1 fruit fly cellular context compared by ENCODE assay signal in the genomic region with DNA sequence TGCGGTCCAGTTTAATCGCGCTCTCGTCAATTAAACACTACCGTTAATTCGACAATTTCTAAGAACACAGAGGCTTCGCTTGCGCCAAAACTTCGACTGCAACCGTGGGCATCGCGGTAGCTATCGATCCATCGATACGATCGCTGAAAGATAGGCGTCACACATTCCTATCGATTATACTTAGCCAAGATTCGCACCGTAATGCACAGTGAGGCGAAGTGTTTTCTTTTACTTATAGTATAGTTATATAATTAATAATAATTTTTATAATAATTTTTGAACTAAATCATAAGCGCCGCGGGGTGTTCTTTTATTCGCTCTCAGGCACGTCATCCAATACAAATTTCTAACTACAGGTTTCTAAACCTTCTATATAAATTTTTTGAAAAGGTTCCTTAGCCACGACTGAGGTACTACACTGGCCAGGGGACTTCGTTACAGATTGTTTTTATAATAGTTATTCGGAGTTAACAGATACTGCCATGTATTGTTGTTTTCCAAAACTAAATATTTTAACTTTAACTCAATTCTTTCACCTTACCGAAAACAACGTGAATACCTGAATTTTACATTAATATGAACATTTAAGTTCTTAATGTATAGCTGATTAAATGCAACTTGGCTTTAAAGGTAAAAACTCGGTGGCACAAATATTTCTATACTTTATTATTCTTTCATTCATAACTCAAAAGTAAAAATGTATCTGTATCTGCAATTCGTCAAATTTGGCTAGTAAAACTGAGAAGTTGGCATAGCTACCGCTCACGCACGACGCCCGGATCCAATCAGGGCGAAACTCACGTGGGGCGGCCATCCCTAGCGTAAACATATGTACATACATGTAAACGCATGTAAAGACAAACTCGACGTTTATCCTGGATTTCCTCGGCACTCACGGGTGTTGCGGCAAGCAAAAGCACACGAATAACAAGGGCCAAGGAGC.
TF ChIP-seq lines count a peak whose summit lies in the region.

A gene (minus strand): TSS at position 102 of the 943 bp plus-strand sequence.
A gene (plus strand): TSS at position 494 of the 943 bp plus-strand sequence.

TF ChIP-seq in whole organism, embryonic, 481 proteins besides CTCF, POLR2A, EP300 and RAD21 (continued from another document and continues in another):
- TF ChIP-seq CG17829 (tag; optimal IDR thresholded peaks at IDR 0.05; lab: Kevin White, UChicago) (peak; percentile 49), CG11093 (GFP tag; IDR thresholded peaks at IDR 0.05; lab: Robert Waterston, UW) (no peak), dimm (GFP tag; IDR thresholded peaks at IDR 0.05; lab: Robert Waterston, UW) (no peak), Fer2 (tag; optimal IDR thresholded peaks at IDR 0.05; lab: Kevin White, UChicago) (peak; percentile 27), zen (tag; optimal IDR thresholded peaks at IDR 0.05; lab: Kevin White, UChicago) (peak; percentile 24), CG13894 (tag; optimal IDR thresholded peaks at IDR 0.05; lab: Kevin White, UChicago) (no peak), cad (GFP tag; optimal IDR thresholded peaks at IDR 0.05; lab: Kevin White, UChicago) (no peak), Awh (GFP tag; IDR thresholded peaks at IDR 0.05; lab: Robert Waterston, UW) (no peak), CG13424 (tag; optimal IDR thresholded peaks at IDR 0.05; lab: Kevin White, UChicago) (peak; percentile 45), Stat92E (GFP tag; optimal IDR thresholded peaks at IDR 0.05; lab: Kevin White, UChicago) (no peak), sna (GFP tag; IDR thresholded peaks at IDR 0.05; lab: Robert Waterston, UW; ENCODE audit: partially characterized antibody) (peak; percentile 86), fu2 (GFP tag; optimal IDR thresholded peaks at IDR 0.05; lab: Kevin White, UChicago) (no peak), CG2712 (tag; optimal IDR thresholded peaks at IDR 0.05; lab: Kevin White, UChicago) (peak; percentile 71), Dp (GFP tag; optimal IDR thresholded peaks at IDR 0.05; lab: Kevin White, UChicago) (peak; percentile 63), Optix (GFP tag; IDR thresholded peaks at IDR 0.05; lab: Robert Waterston, UW) (peak; percentile 55; the same call in 1 of the 3 replicates), CG14667 (GFP tag; IDR thresholded peaks at IDR 0.05; lab: Robert Waterston, UW) (peak; percentile 58), CG10543 (GFP tag; optimal IDR thresholded peaks at IDR 0.05; lab: Kevin White, UChicago) (peak; percentile 5), Abd-B (GFP tag; optimal IDR thresholded peaks at IDR 0.05; lab: Kevin White, UChicago) (peak; percentile 61), Tbp (GFP tag; optimal IDR thresholded peaks at IDR 0.05; lab: Kevin White, UChicago) (no peak), Scr (GFP tag; IDR thresholded peaks at IDR 0.05; lab: Robert Waterston, UW; ENCODE audit: partially characterized antibody) (peak; percentile 85), CG4617 (GFP tag; optimal IDR thresholded peaks at IDR 0.05; lab: Kevin White, UChicago; ENCODE audit: borderline replicate concordance) (peak; percentile 77), CG6765 (GFP tag; optimal IDR thresholded peaks at IDR 0.05; lab: Kevin White, UChicago) (no peak), Mrtf (GFP tag; IDR thresholded peaks at IDR 0.05; lab: Robert Waterston, UW) (peak; percentile 40; the same call in 1 of the 3 replicates), emc (GFP tag; optimal IDR thresholded peaks at IDR 0.05; lab: Kevin White, UChicago) (no peak), CG6813 (GFP tag; optimal IDR thresholded peaks at IDR 0.05; lab: Kevin White, UChicago) (peak; percentile 21), CG18599 (GFP tag; optimal IDR thresholded peaks at IDR 0.05; lab: Kevin White, UChicago) (peak; percentile 49), BEAF-32 (GFP tag; optimal IDR thresholded peaks at IDR 0.05; lab: Kevin White, UChicago) (peak; percentile 84), Hr78 (GFP tag; optimal IDR thresholded peaks at IDR 0.05; lab: Kevin White, UChicago) (no peak), br (optimal IDR thresholded peaks at IDR 0.05; lab: Kevin White, UChicago) (no peak), eyg (GFP tag; optimal IDR thresholded peaks at IDR 0.05; lab: Kevin White, UChicago) (no peak), CG8924 (tag; optimal IDR thresholded peaks at IDR 0.05; lab: Kevin White, UChicago) (peak; percentile 54), CG11723 (GFP tag; optimal IDR thresholded peaks at IDR 0.05; lab: Kevin White, UChicago) (no peak), CG11696 (GFP tag; IDR thresholded peaks at IDR 0.05; lab: Robert Waterston, UW) (no peak), MESR4 (GFP tag; optimal IDR thresholded peaks at IDR 0.05; lab: Kevin White, UChicago) (peak; percentile 72), run (tag; optimal IDR thresholded peaks at IDR 0.05; lab: Kevin White, UChicago) (no peak), BtbVII (GFP tag; optimal IDR thresholded peaks at IDR 0.05; lab: Kevin White, UChicago) (no peak), CG6654 (GFP tag; optimal IDR thresholded peaks at IDR 0.05; lab: Kevin White, UChicago) (no peak), Doc3 (GFP tag; IDR thresholded peaks at IDR 0.05; lab: Robert Waterston, UW; ENCODE audit: partially characterized antibody) (peak; percentile 67), fd3F (GFP tag; optimal IDR thresholded peaks at IDR 0.05; lab: Kevin White, UChicago) (no peak), CG9797 (GFP tag; optimal IDR thresholded peaks at IDR 0.05; lab: Kevin White, UChicago) (no peak), CG3281 (GFP tag; optimal IDR thresholded peaks at IDR 0.05; lab: Kevin White, UChicago) (peak; percentile 17), gce (GFP tag; IDR thresholded peaks at IDR 0.05; lab: Robert Waterston, UW) (no peak), Hmr (GFP tag; optimal IDR thresholded peaks at IDR 0.05; lab: Kevin White, UChicago) (peak; percentile 56), CG2129 (GFP tag; IDR thresholded peaks at IDR 0.05; lab: Robert Waterston, UW; ENCODE audit: partially characterized antibody) (peak; percentile 81), nau (GFP tag; optimal IDR thresholded peaks at IDR 0.05; lab: Kevin White, UChicago) (no peak), pb (GFP tag; optimal IDR thresholded peaks at IDR 0.05; lab: Kevin White, UChicago) (no peak), CG12942 (GFP tag; optimal IDR thresholded peaks at IDR 0.05; lab: Kevin White, UChicago) (peak; percentile 15), CG17186 (GFP tag; optimal IDR thresholded peaks at IDR 0.05; lab: Kevin White, UChicago) (peak; percentile 51), CG8944 (GFP tag; optimal IDR thresholded peaks at IDR 0.05; lab: Kevin White, UChicago) (no peak), ap (GFP tag; IDR thresholded peaks at IDR 0.05; lab: Robert Waterston, UW) (no peak), CG14965 (GFP tag; optimal IDR thresholded peaks at IDR 0.05; lab: Kevin White, UChicago; ENCODE audit: borderline replicate concordance) (no peak), toy (GFP tag; IDR thresholded peaks at IDR 0.05; lab: Robert Waterston, UW) (no peak), CG7556 (GFP tag; optimal IDR thresholded peaks at IDR 0.05; lab: Kevin White, UChicago) (peak; percentile 39), ac (GFP tag; optimal IDR thresholded peaks at IDR 0.05; lab: Kevin White, UChicago) (no peak), CG2875 (GFP tag; optimal IDR thresholded peaks at IDR 0.05; lab: Kevin White, UChicago) (no peak), CG11504 (tag; optimal IDR thresholded peaks at IDR 0.05; lab: Kevin White, UChicago) (no peak), CG8089 (GFP tag; optimal IDR thresholded peaks at IDR 0.05; lab: Kevin White, UChicago) (no peak), CG13287 (GFP tag; IDR thresholded peaks at IDR 0.05; lab: Robert Waterston, UW; ENCODE audit: partially characterized antibody) (peak; percentile 85), E2f2 (GFP tag; IDR thresholded peaks at IDR 0.05; lab: Robert Waterston, UW) (peak; percentile 66), dmrt11E (tag; optimal IDR thresholded peaks at IDR 0.05; lab: Kevin White, UChicago) (peak; percentile 44), CG14014 (GFP tag; IDR thresholded peaks at IDR 0.05; lab: Robert Waterston, UW) (peak; percentile 63; the same call in 1 of the 2 replicates), Camta (GFP tag; optimal IDR thresholded peaks at IDR 0.05; lab: Kevin White, UChicago) (no peak), da (GFP tag; optimal IDR thresholded peaks at IDR 0.05; lab: Kevin White, UChicago) (no peak), CG4820 (GFP tag; optimal IDR thresholded peaks at IDR 0.05; lab: Kevin White, UChicago) (peak; percentile 46), onecut (GFP tag; IDR thresholded peaks at IDR 0.05; lab: Robert Waterston, UW) (peak; percentile 47), tx (GFP tag; optimal IDR thresholded peaks at IDR 0.05; lab: Kevin White, UChicago) (no peak), Dref (GFP tag; IDR thresholded peaks at IDR 0.05; lab: Robert Waterston, UW) (peak; percentile 100), grn (GFP tag; optimal IDR thresholded peaks at IDR 0.05; lab: Kevin White, UChicago) (no peak), CG6272 (GFP tag; IDR thresholded peaks at IDR 0.05; lab: Robert Waterston, UW) (peak; percentile 79), CG1233 (GFP tag; optimal IDR thresholded peaks at IDR 0.05; lab: Kevin White, UChicago) (peak; percentile 35), CG7357 (GFP tag; IDR thresholded peaks at IDR 0.05; lab: Robert Waterston, UW) (peak; percentile 27; the same call in 1 of the 3 replicates), dm (GFP tag; optimal IDR thresholded peaks at IDR 0.05; lab: Kevin White, UChicago) (peak; percentile 4), cato (GFP tag; optimal IDR thresholded peaks at IDR 0.05; lab: Kevin White, UChicago; ENCODE audit: borderline replicate concordance) (no peak), CG13296 (GFP tag; optimal IDR thresholded peaks at IDR 0.05; lab: Kevin White, UChicago) (no peak), unc-4 (GFP tag; IDR thresholded peaks at IDR 0.05; lab: Robert Waterston, UW; ENCODE audit: partially characterized antibody) (peak; percentile 80), Usf (GFP tag; optimal IDR thresholded peaks at IDR 0.05; lab: Kevin White, UChicago) (peak; percentile 41), bcd (GFP tag; optimal IDR thresholded peaks at IDR 0.05; lab: Kevin White, UChicago) (peak; percentile 32), sens-2 (GFP tag; IDR thresholded peaks at IDR 0.05; lab: Robert Waterston, UW) (no peak), Mes4 (GFP tag; optimal IDR thresholded peaks at IDR 0.05; lab: Kevin White, UChicago) (no peak), HHEX (GFP tag; optimal IDR thresholded peaks at IDR 0.05; lab: Kevin White, UChicago) (peak; percentile 28), aop (GFP tag; IDR thresholded peaks at IDR 0.05; lab: Robert Waterston, UW) (no peak), gt (GFP tag; IDR thresholded peaks at IDR 0.05; lab: Robert Waterston, UW) (peak; percentile 33; the same call in 1 of the 2 replicates), Gug (GFP tag; IDR thresholded peaks at IDR 0.05; lab: Robert Waterston, UW) (peak; percentile 82), prd (optimal IDR thresholded peaks at IDR 0.05; lab: Kevin White, UChicago) (no peak), prd (GFP tag; IDR thresholded peaks at IDR 0.05; lab: Robert Waterston, UW) (peak; percentile 78), CG12744 (GFP tag; optimal IDR thresholded peaks at IDR 0.05; lab: Kevin White, UChicago) (no peak), CG12236 (GFP tag; optimal IDR thresholded peaks at IDR 0.05; lab: Kevin White, UChicago) (no peak), dmrt99B (tag; optimal IDR thresholded peaks at IDR 0.05; lab: Kevin White, UChicago) (no peak), CG5245 (GFP tag; optimal IDR thresholded peaks at IDR 0.05; lab: Kevin White, UChicago) (no peak), CG4424 (GFP tag; optimal IDR thresholded peaks at IDR 0.05; lab: Kevin White, UChicago) (peak; percentile 61), Fer3 (tag; optimal IDR thresholded peaks at IDR 0.05; lab: Kevin White, UChicago) (peak; percentile 39), Eip74EF (GFP tag; optimal IDR thresholded peaks at IDR 0.05; lab: Kevin White, UChicago) (no peak), Dll (GFP tag; IDR thresholded peaks at IDR 0.05; lab: Robert Waterston, UW; ENCODE audit: partially characterized antibody) (peak; percentile 76), btn (GFP tag; optimal IDR thresholded peaks at IDR 0.05; lab: Kevin White, UChicago) (no peak), slp2 (GFP tag; optimal IDR thresholded peaks at IDR 0.05; lab: Kevin White, UChicago) (no peak), hkb (optimal IDR thresholded peaks at IDR 0.05; lab: Kevin White, UChicago) (no peak), hkb (GFP tag; IDR thresholded peaks at IDR 0.05; lab: Robert Waterston, UW) (no peak), Max (GFP tag; optimal IDR thresholded peaks at IDR 0.05; lab: Kevin White, UChicago) (no peak), kay (GFP tag; optimal IDR thresholded peaks at IDR 0.05; lab: Kevin White, UChicago) (no peak), nerfin-1 (tag; optimal IDR thresholded peaks at IDR 0.05; lab: Kevin White, UChicago) (no peak), gro (GFP tag; optimal IDR thresholded peaks at IDR 0.05; lab: Kevin White, UChicago) (no peak), ems (GFP tag; optimal IDR thresholded peaks at IDR 0.05; lab: Kevin White, UChicago) (no peak), amos (GFP tag; IDR thresholded peaks at IDR 0.05; lab: Robert Waterston, UW; ENCODE audit: partially characterized antibody) (peak; percentile 98), CG9817 (tag; optimal IDR thresholded peaks at IDR 0.05; lab: Kevin White, UChicago) (peak; percentile 60), Side (GFP tag; optimal IDR thresholded peaks at IDR 0.05; lab: Kevin White, UChicago) (no peak), pfk (GFP tag; optimal IDR thresholded peaks at IDR 0.05; lab: Kevin White, UChicago) (no peak), jing (GFP tag; optimal IDR thresholded peaks at IDR 0.05; lab: Kevin White, UChicago) (no peak), lmd (GFP tag; IDR thresholded peaks at IDR 0.05; lab: Robert Waterston, UW) (peak; percentile 64), CG12155 (GFP tag; optimal IDR thresholded peaks at IDR 0.05; lab: Kevin White, UChicago) (peak; percentile 6), Lpt (GFP tag; optimal IDR thresholded peaks at IDR 0.05; lab: Kevin White, UChicago) (no peak), sc (optimal IDR thresholded peaks at IDR 0.05; lab: Kevin White, UChicago) (no peak), sc (GFP tag; optimal IDR thresholded peaks at IDR 0.05; lab: Kevin White, UChicago) (no peak), mirr (GFP tag; optimal IDR thresholded peaks at IDR 0.05; lab: Kevin White, UChicago) (peak; percentile 42), CG6175 (GFP tag; IDR thresholded peaks at IDR 0.05; lab: Robert Waterston, UW) (peak; percentile 79), CoRest (tag; optimal IDR thresholded peaks at IDR 0.05; lab: Kevin White, UChicago) (peak; percentile 61), stwl (tag; optimal IDR thresholded peaks at IDR 0.05; lab: Kevin White, UChicago) (peak; percentile 39), CG1529 (GFP tag; optimal IDR thresholded peaks at IDR 0.05; lab: Kevin White, UChicago) (no peak), ro (GFP tag; IDR thresholded peaks at IDR 0.05; lab: Robert Waterston, UW) (peak; percentile 34; the same call in 1 of the 2 replicates), CG11085 (GFP tag; IDR thresholded peaks at IDR 0.05; lab: Robert Waterston, UW) (peak; percentile 82), CG3163 (GFP tag; optimal IDR thresholded peaks at IDR 0.05; lab: Kevin White, UChicago) (no peak), crc (GFP tag; optimal IDR thresholded peaks at IDR 0.05; lab: Kevin White, UChicago) (no peak)
